Fruit fly (Drosophila melanogaster) whole organism, adult: ENCODE data around the gene CG3792.

Source experiments
- CG11617 ChIP-seq: fragments of 200-800 bp; sonication (Bioruptor generic); optimal IDR thresholded peaks from 2 replicates; lab custom pipeline; 2017; ENCODE audit warnings: mild to moderate bottlenecking, missing biosample characterization, missing genetic modification reagents, missing genetic modification characterization
- CG12768 ChIP-seq: fragments of 200-800 bp; sonication (Bioruptor generic); optimal IDR thresholded peaks from 2 replicates; lab custom pipeline; 2017; ENCODE audit warnings: missing biosample characterization, missing genetic modification characterization, mild to moderate bottlenecking, moderate library complexity, missing genetic modification reagents
- CG14711 ChIP-seq: fragments of 200-800 bp; sonication (Bioruptor generic); optimal IDR thresholded peaks from 2 replicates; lab custom pipeline; 2018; ENCODE audit warnings: missing biosample characterization, mild to moderate bottlenecking, missing genetic modification characterization, moderate library complexity
- CG1620 ChIP-seq: fragments of 200-800 bp; sonication (Bioruptor generic); optimal IDR thresholded peaks from 2 replicates; lab custom pipeline; 2016; ENCODE audit warnings: missing biosample characterization, missing genetic modification characterization
- CG33017 ChIP-seq: fragments of 200-800 bp; sonication (Bioruptor generic); optimal IDR thresholded peaks from 2 replicates; lab custom pipeline; 2018; ENCODE audit warnings: missing biosample characterization, mild to moderate bottlenecking, missing genetic modification characterization, moderate library complexity
- CG5204 ChIP-seq: fragments of 200-800 bp; sonication (Bioruptor generic); optimal IDR thresholded peaks from 2 replicates; lab custom pipeline; 2016; ENCODE audit warnings: missing biosample characterization, missing genetic modification characterization
- CG7045 ChIP-seq: fragments of 200-800 bp; sonication (Bioruptor generic); optimal IDR thresholded peaks from 2 replicates; lab custom pipeline; 2017; ENCODE audit warnings: missing biosample characterization, mild to moderate bottlenecking, missing genetic modification characterization
- CG7101 ChIP-seq: fragments of 200-800 bp; sonication (Bioruptor generic); optimal IDR thresholded peaks from 2 replicates; lab custom pipeline; 2018; ENCODE audit warnings: missing biosample characterization, mild to moderate bottlenecking, missing genetic modification characterization, moderate library complexity
- Clk ChIP-seq: fragments of 200-800 bp; sonication (Bioruptor generic); optimal IDR thresholded peaks from 2 replicates; lab custom pipeline; 2017; ENCODE audit warnings: missing biosample characterization, missing genetic modification characterization
- Crg-1 ChIP-seq: fragments of 200-800 bp; sonication (Bioruptor generic); optimal IDR thresholded peaks from 2 replicates; lab custom pipeline; 2016; ENCODE audit warnings: missing biosample characterization, missing genetic modification characterization
- Hr96 ChIP-seq: fragments of 200-800 bp; sonication (Bioruptor generic); optimal IDR thresholded peaks from 2 replicates; lab custom pipeline; 2016; ENCODE audit warnings: missing biosample characterization, missing genetic modification characterization
- Mnt ChIP-seq: fragments of 200-800 bp; sonication (Bioruptor generic); optimal IDR thresholded peaks from 2 replicates; lab custom pipeline; 2016; ENCODE audit warnings: missing biosample characterization, mild to moderate bottlenecking, missing genetic modification characterization
- bab1 ChIP-seq: fragments of 200-800 bp; sonication (Bioruptor generic); optimal IDR thresholded peaks from 3 replicates; lab custom pipeline; 2019; ENCODE audit warnings: missing biosample characterization, mild to moderate bottlenecking, missing genetic modification characterization, moderate library complexity
- cic ChIP-seq: fragments of 200-800 bp; sonication (Bioruptor generic); optimal IDR thresholded peaks from 2 replicates; lab custom pipeline; 2017; ENCODE audit warnings: missing biosample characterization, mild to moderate bottlenecking, missing genetic modification characterization, moderate library complexity
- cnc ChIP-seq, 2 experiments: fragments of >200 bp; optimal IDR thresholded peaks; 2 replicates each; lab custom pipeline; 2017
- kay ChIP-seq: fragments of 200-800 bp; sonication (Bioruptor generic); peaks from one replicate; lab custom pipeline; 2016; ENCODE audit warnings: missing biosample characterization, missing genetic modification characterization, borderline replicate concordance
- ovo ChIP-seq: fragments of 200-800 bp; sonication (Bioruptor generic); optimal IDR thresholded peaks from 2 replicates; lab custom pipeline; 2016; ENCODE audit warnings: missing biosample characterization, missing genetic modification characterization
- pad ChIP-seq: fragments of 200-800 bp; sonication (Bioruptor generic); optimal IDR thresholded peaks from 3 replicates; lab custom pipeline; 2017; ENCODE audit warnings: missing biosample characterization, missing genetic modification characterization, mild to moderate bottlenecking, moderate library complexity, missing genetic modification reagents
- tj ChIP-seq: fragments of 200-800 bp; sonication (Bioruptor generic); optimal IDR thresholded peaks from 3 replicates; lab custom pipeline; 2017; ENCODE audit warnings: missing biosample characterization, mild to moderate bottlenecking, missing genetic modification characterization, moderate library complexity
- toe ChIP-seq: fragments of 200-800 bp; sonication (Bioruptor generic); optimal IDR thresholded peaks from 2 replicates; lab custom pipeline; 2016; ENCODE audit warnings: missing biosample characterization, missing genetic modification characterization

Gene CG3792

DNA sequence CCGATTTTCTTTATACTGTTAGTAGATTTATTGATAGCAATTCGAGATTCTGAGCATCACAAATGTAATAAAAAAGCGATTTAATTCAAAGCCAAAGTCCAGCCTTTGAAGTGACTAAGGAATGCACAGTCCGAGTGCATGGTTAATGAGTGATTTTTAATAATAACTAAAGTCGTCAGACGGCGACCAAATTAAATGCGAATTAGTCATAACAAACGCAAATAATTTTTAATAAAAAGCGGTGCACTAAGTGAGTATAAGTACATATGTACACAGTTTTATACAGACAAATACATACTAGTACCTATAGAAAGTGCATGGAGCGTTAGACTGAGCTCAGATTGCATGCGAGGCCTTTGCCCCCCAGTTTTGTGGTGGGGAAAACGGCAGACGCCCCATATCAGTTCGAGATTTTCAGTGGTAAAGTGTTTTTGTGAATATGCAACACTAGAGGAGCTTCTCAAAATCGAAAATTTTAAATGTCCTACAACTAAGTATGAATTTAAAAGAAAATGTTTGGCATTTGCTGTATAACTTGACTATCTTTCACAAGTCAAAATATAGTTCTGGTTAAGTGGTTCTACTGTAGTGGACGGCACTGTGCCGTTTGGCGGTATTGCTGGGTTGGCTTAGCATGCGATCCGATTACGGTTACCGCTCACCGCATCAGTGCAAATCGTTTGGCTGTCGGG lies 25.7 kb downstream of the CG3792 start:
- TF ChIP-seq Crg-1 (GFP tag; lab: Kevin White, UChicago): peak; percentile 29
- TF ChIP-seq cnc (optimal IDR thresholded peaks at IDR 0.05; lab: Kevin White, UChicago): no peak
- peak; percentile 25 for TF ChIP-seq toe (GFP tag; lab: Kevin White, UChicago)
- peak; percentile 74 for TF ChIP-seq CG7045 (GFP tag; lab: Kevin White, UChicago)
- TF ChIP-seq pad (GFP tag; lab: Kevin White, UChicago): peak; percentile 39
- TF ChIP-seq CG33017: peak; percentile 85
- peak; percentile 70 for TF ChIP-seq cic
- TF ChIP-seq bab1 (GFP tag; lab: Kevin White, UChicago): peak; percentile 10
- peak; percentile 76 for TF ChIP-seq CG7101 (tag; lab: Kevin White, UChicago)
- TF ChIP-seq CG11617 (GFP tag; lab: Kevin White, UChicago): peak; percentile 54
- peak; percentile 7 for TF ChIP-seq CG5204
- TF ChIP-seq kay: peak; percentile 97
- peak; percentile 52 for TF ChIP-seq CG14711
- TF ChIP-seq Mnt: peak; percentile 32
- TF ChIP-seq Hr96 (GFP tag; lab: Kevin White, UChicago): peak; percentile 36
- TF ChIP-seq Clk (GFP tag; lab: Kevin White, UChicago): peak; percentile 13
- TF ChIP-seq ovo (GFP tag; lab: Kevin White, UChicago): no peak
- peak; percentile 64 for TF ChIP-seq tj (GFP tag; lab: Kevin White, UChicago)
- no peak for TF ChIP-seq CG1620 (GFP tag; lab: Kevin White, UChicago)
- TF ChIP-seq CG12768 (GFP tag; lab: Kevin White, UChicago): peak; percentile 82

DNA sequence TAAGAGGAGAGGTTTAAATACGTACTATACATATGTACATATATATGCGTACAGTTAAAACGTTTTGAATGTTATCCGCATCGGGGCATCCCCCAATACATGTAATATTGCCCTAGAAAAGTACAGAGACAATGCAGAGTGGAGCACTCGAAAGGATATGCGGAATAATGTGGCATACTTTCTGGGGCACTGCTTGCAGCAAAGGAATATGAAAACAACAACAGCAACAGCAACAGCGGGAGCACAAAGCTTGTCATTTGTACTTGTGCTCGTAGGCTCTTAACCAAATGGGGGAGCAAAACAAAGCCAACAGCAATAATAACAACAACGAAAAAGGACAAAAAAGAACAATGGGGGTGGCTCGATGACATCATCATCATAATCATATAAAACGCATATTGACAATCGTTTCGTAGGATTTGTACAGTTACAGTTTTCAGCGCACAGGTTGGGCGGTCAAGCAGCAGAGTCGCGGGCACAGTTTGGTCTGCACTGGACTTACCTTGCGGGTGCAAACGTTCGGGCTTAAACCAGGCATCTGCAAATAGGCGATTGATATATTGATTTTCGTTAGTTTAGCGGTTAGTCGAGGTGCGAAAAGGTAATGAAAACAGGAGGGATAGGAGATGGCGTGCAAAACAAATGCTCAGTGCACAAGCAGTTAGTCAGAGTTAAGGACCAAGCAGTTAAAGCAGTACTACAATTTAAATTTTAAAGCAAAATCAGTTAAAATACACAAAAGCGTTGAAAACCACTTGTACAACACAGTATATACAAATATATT lies 26.8 kb downstream of the CG3792 start:
- TF ChIP-seq cic (no peak), CG33017 (no peak), CG14711 (no peak), CG7045 (GFP tag; lab: Kevin White, UChicago) (no peak)

DNA sequence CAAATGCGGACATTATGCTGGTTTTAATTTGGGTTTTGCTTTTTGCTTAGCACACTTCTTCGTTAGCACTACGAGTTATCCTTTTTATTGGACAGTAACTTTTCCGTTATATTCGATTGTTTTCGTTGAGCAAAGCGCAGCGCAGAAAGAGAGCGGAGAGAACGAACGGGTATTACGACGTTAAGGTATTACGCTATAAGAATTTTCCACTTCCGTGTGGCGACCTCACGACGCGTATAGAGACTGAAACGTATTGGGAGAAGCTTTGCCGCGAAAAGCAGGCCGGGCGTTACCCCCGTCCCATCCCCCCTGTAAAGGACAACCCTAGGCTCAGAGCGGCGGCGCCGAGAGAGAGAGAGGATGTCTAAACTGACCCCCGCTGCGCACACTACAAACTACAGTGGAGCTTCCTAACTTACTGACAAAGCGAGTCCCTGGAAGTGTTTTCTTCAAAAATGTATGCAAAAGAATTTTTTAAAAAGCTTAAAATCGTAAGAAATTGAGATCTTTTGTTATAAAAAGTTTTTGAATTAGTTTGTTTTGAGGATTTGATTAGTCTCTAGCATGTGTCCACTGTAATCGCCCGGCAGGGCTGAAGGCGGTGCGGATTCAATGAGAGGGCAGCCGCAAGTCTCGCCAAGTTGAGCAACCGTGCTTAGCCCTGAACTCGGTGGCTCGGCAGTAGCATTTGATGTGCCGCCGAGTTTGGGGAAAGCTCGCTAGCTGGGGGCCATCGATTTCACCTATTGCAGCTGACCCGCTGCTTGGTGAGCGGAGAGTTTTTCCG lies 27.8 kb downstream of the CG3792 start:
- TF ChIP-seq CG11617 (GFP tag; lab: Kevin White, UChicago): peak; percentile 88
- TF ChIP-seq Crg-1 (GFP tag; lab: Kevin White, UChicago): peak; percentile 89
- TF ChIP-seq CG7045 (GFP tag; lab: Kevin White, UChicago): peak; percentile 97
- TF ChIP-seq bab1 (GFP tag; lab: Kevin White, UChicago): peak; percentile 89
- peak; percentile 90 for TF ChIP-seq CG14711
- TF ChIP-seq cnc (optimal IDR thresholded peaks at IDR 0.05; lab: Kevin White, UChicago): no peak
- TF ChIP-seq pad (GFP tag; lab: Kevin White, UChicago): peak; percentile 80
- peak; percentile 69 for TF ChIP-seq cic
- TF ChIP-seq toe (GFP tag; lab: Kevin White, UChicago): peak; percentile 93
- peak; percentile 78 for TF ChIP-seq CG1620 (GFP tag; lab: Kevin White, UChicago)
- TF ChIP-seq CG12768 (GFP tag; lab: Kevin White, UChicago): peak; percentile 97
- TF ChIP-seq ovo (GFP tag; lab: Kevin White, UChicago): peak; percentile 31
- TF ChIP-seq CG5204: peak; percentile 96
- TF ChIP-seq Clk (GFP tag; lab: Kevin White, UChicago): peak; percentile 95
- TF ChIP-seq Mnt: peak; percentile 76
- peak; percentile 96 for TF ChIP-seq CG7101 (tag; lab: Kevin White, UChicago)
- peak; percentile 93 for TF ChIP-seq Hr96 (GFP tag; lab: Kevin White, UChicago)
- no peak for TF ChIP-seq kay
- TF ChIP-seq CG33017: peak; percentile 96
- peak; percentile 48 for TF ChIP-seq tj (GFP tag; lab: Kevin White, UChicago)

DNA sequence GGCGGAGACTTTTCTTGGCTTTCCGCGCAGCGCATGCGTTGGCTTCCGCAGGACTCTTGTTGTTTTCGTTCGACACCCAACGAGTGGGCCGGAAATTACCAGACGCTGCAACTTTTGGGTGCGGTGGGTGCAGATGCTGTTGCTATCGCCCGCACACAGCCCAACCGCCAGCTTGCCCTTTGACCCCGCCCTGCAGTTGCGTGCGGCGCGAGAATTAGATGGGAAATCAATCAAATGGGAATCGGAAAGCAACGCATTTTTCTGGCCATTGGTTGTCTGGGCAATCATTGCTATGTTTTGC lies 28.3 kb downstream of the CG3792 start:
- TF ChIP-seq bab1 (GFP tag; lab: Kevin White, UChicago) (no peak), CG5204 (no peak), cic (no peak), Mnt (no peak), CG7101 (tag; lab: Kevin White, UChicago) (no peak), ovo (GFP tag; lab: Kevin White, UChicago) (no peak), pad (GFP tag; lab: Kevin White, UChicago) (no peak), kay (no peak), CG1620 (GFP tag; lab: Kevin White, UChicago) (no peak), Crg-1 (GFP tag; lab: Kevin White, UChicago) (no peak), Clk (GFP tag; lab: Kevin White, UChicago) (no peak), CG12768 (GFP tag; lab: Kevin White, UChicago) (no peak), tj (GFP tag; lab: Kevin White, UChicago) (no peak)

DNA sequence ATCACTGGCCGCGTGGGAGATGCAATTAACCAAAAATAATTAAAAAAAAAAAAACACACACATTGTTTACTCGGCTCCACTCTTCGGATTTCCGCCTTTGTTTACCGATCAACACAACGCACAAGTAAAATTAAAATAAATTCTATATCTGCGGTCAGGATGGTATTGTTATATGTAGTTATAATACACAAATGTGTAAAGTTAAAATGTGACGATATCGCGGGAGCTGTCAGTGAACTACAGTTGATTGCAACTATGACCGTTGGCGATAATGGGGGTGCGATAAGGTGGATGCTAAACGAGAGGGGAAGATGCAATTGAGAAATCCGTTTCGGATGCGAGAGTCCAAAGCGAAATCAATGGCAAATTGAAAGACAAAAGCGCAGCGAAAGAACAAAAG lies 29.2 kb downstream of the CG3792 start:
- TF ChIP-seq ovo (GFP tag; lab: Kevin White, UChicago) (peak; percentile 42), bab1 (GFP tag; lab: Kevin White, UChicago) (no peak)
